Fruit fly (Drosophila melanogaster) whole organism, embryonic: ENCODE measurements around the gene Vps13D.
A peak's percentile ranks its signal among the peaks of the same experiment; 100 is the strongest.

Experiments used
- Ada2b ChIP-seq: fragments of 200-800 bp; sonication (Bioruptor generic); IDR thresholded peaks from 2 replicates; pipeline ENCODE4 v1.3.6; 2022; ENCODE audit warnings: missing biosample characterization, missing genetic modification characterization
- CG10366 ChIP-seq: fragments of 200-800 bp; sonication (Bioruptor generic); IDR thresholded peaks from 2 replicates; pipeline ENCODE4 v1.3.6; 2022; ENCODE audit warnings: missing biosample characterization, missing genetic modification characterization
- CG11398 ChIP-seq: fragments of 200-800 bp; sonication (Bioruptor generic); optimal IDR thresholded peaks from 2 replicates; lab custom pipeline; 2016; ENCODE audit warnings: missing biosample characterization, missing genetic modification characterization
- CG11723 ChIP-seq: fragments of 200-800 bp; sonication (Bioruptor generic); optimal IDR thresholded peaks from 2 replicates; lab custom pipeline; 2017; ENCODE audit warnings: missing biosample characterization, mild to moderate bottlenecking, missing genetic modification characterization
- CG13296 ChIP-seq: fragments of 200-800 bp; sonication (Bioruptor generic); optimal IDR thresholded peaks from 3 replicates; lab custom pipeline; 2018; ENCODE audit warnings: missing biosample characterization, mild to moderate bottlenecking, missing genetic modification characterization
- CG14667 ChIP-seq: fragments of 200-800 bp; sonication (Bioruptor generic); IDR thresholded peaks from 2 replicates; pipeline ENCODE4 v1.3.6; 2022; ENCODE audit warnings: missing biosample characterization, missing genetic modification characterization
- CG14860 ChIP-seq: fragments of 200-800 bp; sonication (Bioruptor generic); IDR thresholded peaks from 3 replicates; pipeline ENCODE4 v1.3.6; 2022; ENCODE audit warnings: missing biosample characterization, missing genetic modification characterization; ENCODE audit not compliant: partially characterized antibody
- CG15269 ChIP-seq: fragments of 200-800 bp; sonication (Bioruptor generic); optimal IDR thresholded peaks from 2 replicates; lab custom pipeline; 2018; ENCODE audit warnings: missing biosample characterization, mild to moderate bottlenecking, missing genetic modification characterization, moderate library complexity
- CG15696 ChIP-seq: fragments of 200-800 bp; sonication (Bioruptor generic); optimal IDR thresholded peaks from 2 replicates; lab custom pipeline; 2019; ENCODE audit warnings: missing biosample characterization, mild to moderate bottlenecking, missing genetic modification characterization, moderate library complexity
- CG17186 ChIP-seq: fragments of 200-800 bp; sonication (Bioruptor generic); optimal IDR thresholded peaks from 3 replicates; lab custom pipeline; 2017; ENCODE audit warnings: missing biosample characterization, missing genetic modification reagents, missing genetic modification characterization
- CG18011 ChIP-seq: fragments of 200-800 bp; sonication (Bioruptor generic); optimal IDR thresholded peaks from 2 replicates; lab custom pipeline; 2017; ENCODE audit warnings: missing biosample characterization, missing genetic modification characterization, mild to moderate bottlenecking, moderate library complexity, missing genotype
- CG18262 ChIP-seq: fragments of 200-800 bp; optimal IDR thresholded peaks from 3 replicates; lab custom pipeline; 2019; ENCODE audit warnings: missing biosample characterization, mild to moderate bottlenecking, missing genetic modification characterization, moderate library complexity
- CG2678 ChIP-seq: fragments of 200-800 bp; sonication (Bioruptor generic); optimal IDR thresholded peaks from 3 replicates; lab custom pipeline; 2019; ENCODE audit warnings: missing biosample characterization, mild to moderate bottlenecking, missing genetic modification characterization, moderate library complexity
- CG3065 ChIP-seq: fragments of 200-800 bp; sonication (Bioruptor generic); optimal IDR thresholded peaks from 2 replicates; lab custom pipeline; 2016; ENCODE audit warnings: missing biosample characterization, missing genetic modification characterization
- CG4820 ChIP-seq: fragments of 200-800 bp; sonication (Bioruptor generic); optimal IDR thresholded peaks from 3 replicates; lab custom pipeline; 2016; ENCODE audit warnings: missing biosample characterization, missing genetic modification characterization
- CG6654 ChIP-seq: fragments of 200-800 bp; sonication (Bioruptor generic); optimal IDR thresholded peaks from 2 replicates; lab custom pipeline; 2017; ENCODE audit warnings: missing biosample characterization, mild to moderate bottlenecking, missing genetic modification characterization
- CG7745 ChIP-seq: fragments of 200-800 bp; sonication (Bioruptor generic); optimal IDR thresholded peaks from 2 replicates; lab custom pipeline; 2018; ENCODE audit warnings: missing biosample characterization, mild to moderate bottlenecking, missing genetic modification characterization, moderate library complexity
- CG9215 ChIP-seq: fragments of 200-800 bp; sonication (Bioruptor generic); IDR thresholded peaks from 2 replicates; pipeline ENCODE4 v1.3.6; 2022; ENCODE audit warnings: missing biosample characterization, missing genetic modification characterization
- CG9437 ChIP-seq: fragments of 200-800 bp; sonication (Bioruptor generic); optimal IDR thresholded peaks from 2 replicates; lab custom pipeline; 2018; ENCODE audit warnings: missing biosample characterization, mild to moderate bottlenecking, missing genetic modification characterization
- Chrac-16 ChIP-seq: fragments of 200-800 bp; sonication (Bioruptor generic); optimal IDR thresholded peaks from 3 replicates; lab custom pipeline; 2016; ENCODE audit warnings: missing biosample characterization, missing genetic modification characterization
- Dbx ChIP-seq: fragments of 200-800 bp; sonication (Bioruptor generic); IDR thresholded peaks from 3 replicates; pipeline ENCODE4 v1.3.6; 2022; ENCODE audit warnings: missing biosample characterization, missing genetic modification characterization
- Ets65A ChIP-seq: fragments of 200-800 bp; sonication (Bioruptor generic); peaks from one replicate; lab custom pipeline; 2016; ENCODE audit warnings: missing biosample characterization, missing genetic modification characterization
- Hand ChIP-seq: fragments of 200-800 bp; sonication (Bioruptor generic); optimal IDR thresholded peaks from 2 replicates; lab custom pipeline; 2017; ENCODE audit warnings: mild to moderate bottlenecking, missing biosample characterization, missing genetic modification reagents, missing genetic modification characterization
- Hr39 ChIP-seq: fragments of >200 bp; optimal IDR thresholded peaks from 2 replicates; lab custom pipeline; 2017
- cato ChIP-seq: fragments of 200-800 bp; sonication (Bioruptor generic); optimal IDR thresholded peaks from 2 replicates; lab custom pipeline; 2016; ENCODE audit warnings: missing biosample characterization, missing genetic modification characterization, borderline replicate concordance
- ci ChIP-seq: fragments of 200-800 bp; sonication (Bioruptor generic); IDR thresholded peaks from 3 replicates; pipeline ENCODE4 v1.3.6; 2022; ENCODE audit warnings: missing biosample characterization, missing genetic modification characterization
- croc ChIP-seq: fragments of 200-800 bp; sonication (Bioruptor generic); conservative IDR thresholded peaks from 3 replicates; pipeline ENCODE4 v1.3.6; 2022; ENCODE audit warnings: missing biosample characterization, missing genetic modification characterization
- danr ChIP-seq: fragments of 200-800 bp; sonication (Bioruptor generic); IDR thresholded peaks from 2 replicates; pipeline ENCODE4 v1.3.6; 2022; ENCODE audit warnings: missing biosample characterization, missing genetic modification characterization
- dm ChIP-seq: fragments of 200-800 bp; sonication (Bioruptor generic); optimal IDR thresholded peaks from 3 replicates; lab custom pipeline; 2016; ENCODE audit warnings: missing biosample characterization, missing genetic modification characterization
- dmrt99B ChIP-seq: fragments of 200-800 bp; sonication (Bioruptor generic); optimal IDR thresholded peaks from 2 replicates; lab custom pipeline; 2018; ENCODE audit warnings: missing biosample characterization, mild to moderate bottlenecking, missing genetic modification characterization, moderate library complexity
- exex ChIP-seq: fragments of 200-800 bp; sonication (Bioruptor generic); optimal IDR thresholded peaks from 4 replicates; lab custom pipeline; 2018; ENCODE audit warnings: missing biosample characterization, mild to moderate bottlenecking, missing genetic modification characterization, moderate library complexity
- ham ChIP-seq: fragments of 200-800 bp; sonication (Bioruptor generic); IDR thresholded peaks from 2 replicates; pipeline ENCODE4 v1.3.6; 2022; ENCODE audit warnings: missing biosample characterization, missing genetic modification characterization
- jigr1 ChIP-seq: fragments of 200-800 bp; sonication (Bioruptor generic); IDR thresholded peaks from 3 replicates; pipeline ENCODE4 v1.3.6; 2022; ENCODE audit warnings: missing biosample characterization, missing genetic modification characterization
- kay ChIP-seq: fragments of 200-800 bp; sonication (Bioruptor generic); optimal IDR thresholded peaks from 2 replicates; lab custom pipeline; 2016; ENCODE audit warnings: missing biosample characterization, missing genetic modification characterization
- ken ChIP-seq: fragments of 200-800 bp; sonication (Bioruptor generic); IDR thresholded peaks from 3 replicates; pipeline ENCODE4 v1.3.6; 2022; ENCODE audit warnings: missing biosample characterization, missing genetic modification characterization
- lmd ChIP-seq: fragments of 200-800 bp; sonication (Bioruptor generic); IDR thresholded peaks from 2 replicates; pipeline ENCODE4 v1.3.6; 2022; ENCODE audit warnings: missing biosample characterization, missing genetic modification characterization
- nerfin-1 ChIP-seq: fragments of 200-800 bp; sonication (Bioruptor generic); optimal IDR thresholded peaks from 3 replicates; lab custom pipeline; 2019; ENCODE audit warnings: missing biosample characterization, mild to moderate bottlenecking, missing genetic modification characterization, moderate library complexity
- org-1 ChIP-seq: fragments of 200-800 bp; sonication (Bioruptor generic); optimal IDR thresholded peaks from 2 replicates; lab custom pipeline; 2017; ENCODE audit warnings: missing biosample characterization, missing genetic modification characterization
- pan ChIP-seq, 4 experiments: fragments of >200 bp in 3 of 4; fragments of 200-800 bp in 1 of 4; sonication (Bioruptor generic) in 1 of 4; optimal IDR thresholded peaks in 3 of 4; IDR thresholded peaks in 1 of 4; 2 replicates each; pipeline versions ENCODE4 v1.3.6 to Lab custom; 2017 to 2022; ENCODE audit warnings: missing biosample characterization in 2 of 4, missing genetic modification characterization in 2 of 4, mixed read lengths in 1 of 4
- pum ChIP-seq: fragments of 200-800 bp; sonication (Bioruptor generic); optimal IDR thresholded peaks from 2 replicates; lab custom pipeline; 2016; ENCODE audit warnings: missing biosample characterization, missing genetic modification characterization
- sens ChIP-seq: fragments of 200-800 bp; sonication (Bioruptor generic); peaks from one replicate; lab custom pipeline; 2016; ENCODE audit warnings: missing biosample characterization, missing genetic modification characterization
- seq ChIP-seq: fragments of 200-800 bp; sonication (Bioruptor generic); IDR thresholded peaks from 2 replicates; pipeline ENCODE4 v1.3.6; 2022; ENCODE audit warnings: missing biosample characterization, missing genetic modification characterization
- shn ChIP-seq: fragments of 200-800 bp; sonication (Bioruptor generic); optimal IDR thresholded peaks from 3 replicates; lab custom pipeline; 2016; ENCODE audit warnings: missing biosample characterization, missing genetic modification characterization
- ssp ChIP-seq: fragments of 200-800 bp; sonication (Bioruptor generic); IDR thresholded peaks from 2 replicates; pipeline ENCODE4 v1.3.6; 2022; ENCODE audit warnings: missing biosample characterization, missing genetic modification characterization
- sug ChIP-seq: fragments of 200-800 bp; optimal IDR thresholded peaks from 2 replicates; lab custom pipeline; 2019; ENCODE audit warnings: missing biosample characterization, mild to moderate bottlenecking, missing genetic modification characterization, moderate library complexity
- tgo ChIP-seq: fragments of 200-800 bp; sonication (Bioruptor generic); IDR thresholded peaks from 3 replicates; pipeline ENCODE4 v1.3.6; 2022; ENCODE audit warnings: missing biosample characterization, missing genetic modification characterization
- tna ChIP-seq: fragments of 200-800 bp; sonication (Bioruptor generic); IDR thresholded peaks from 2 replicates; pipeline ENCODE4 v1.3.6; 2022; ENCODE audit warnings: missing biosample characterization, missing genetic modification characterization; ENCODE audit not compliant: partially characterized antibody
- tup ChIP-seq: fragments of 200-800 bp; sonication (Bioruptor generic); optimal IDR thresholded peaks from 2 replicates; lab custom pipeline; 2016; ENCODE audit warnings: missing biosample characterization, mild to moderate bottlenecking, missing genetic modification characterization, moderate library complexity
- zen ChIP-seq: fragments of 200-800 bp; sonication (Bioruptor generic); optimal IDR thresholded peaks from 3 replicates; lab custom pipeline; 2018; ENCODE audit warnings: missing biosample characterization, mild to moderate bottlenecking, missing genetic modification characterization, moderate library complexity

Gene Vps13D

dm6 chr3L:12749567-12750535, 5.0 kb upstream of the Vps13D start, which contains the start of the genes Klc and CG10984 (continued):
- no peak for TF ChIP-seq nerfin-1
- no peak for TF ChIP-seq CG9215 (GFP tag; lab: Robert Waterston, UW)
- peak; percentile 6 for TF ChIP-seq CG11398 (GFP tag; lab: Kevin White, UChicago)
- TF ChIP-seq CG18262 = peak; percentile 65
- TF ChIP-seq kay = peak; percentile 90
- peak; percentile 38 for TF ChIP-seq exex (tag; lab: Kevin White, UChicago)
- TF ChIP-seq org-1 = peak; percentile 44
- TF ChIP-seq croc (GFP tag; lab: Robert Waterston, UW) = no peak
- TF ChIP-seq CG17186 = no peak
- peak; percentile 29 for TF ChIP-seq dm (GFP tag; lab: Kevin White, UChicago)
- peak; percentile 19 for TF ChIP-seq CG4820 (GFP tag; lab: Kevin White, UChicago)
- TF ChIP-seq CG18011 (GFP tag; lab: Kevin White, UChicago) = peak; percentile 36
- TF ChIP-seq CG3065 (GFP tag; lab: Kevin White, UChicago) = no peak
- no peak for TF ChIP-seq CG15269
- TF ChIP-seq Chrac-16 (GFP tag; lab: Kevin White, UChicago) = peak; percentile 58
- TF ChIP-seq Ada2b (GFP tag; lab: Robert Waterston, UW) = peak; percentile 73
- TF ChIP-seq Hand (GFP tag; lab: Kevin White, UChicago) = peak; percentile 52
- TF ChIP-seq pan (optimal IDR thresholded peaks at IDR 0.05; lab: Kevin White, UChicago) = no peak
- peak in 1 of 2 experiments; percentile 79 for TF ChIP-seq pan (GFP tag; optimal IDR thresholded peaks at IDR 0.05 in 1 of 2, IDR thresholded peaks at IDR 0.05 in 1 of 2)
- TF ChIP-seq CG15696 (tag; lab: Kevin White, UChicago) = no peak
- peak; percentile 65 for TF ChIP-seq shn
- no peak for TF ChIP-seq dmrt99B (tag; lab: Kevin White, UChicago)
- TF ChIP-seq CG10366 (GFP tag; lab: Robert Waterston, UW) = peak; percentile 74
- peak; percentile 75; the same call in 2 of the 3 replicates for TF ChIP-seq tgo (GFP tag; lab: Robert Waterston, UW)
- TF ChIP-seq Dbx (GFP tag; lab: Robert Waterston, UW) = peak; percentile 81; the same call in 2 of the 3 replicates
- no peak for TF ChIP-seq lmd (GFP tag; lab: Robert Waterston, UW)
- TF ChIP-seq ham (GFP tag; lab: Robert Waterston, UW) = no peak
- peak; percentile 62; the same call in 1 of the 3 replicates for TF ChIP-seq jigr1 (GFP tag; lab: Robert Waterston, UW)
- no peak for TF ChIP-seq Hr39
- peak; percentile 70 for TF ChIP-seq seq (GFP tag; lab: Robert Waterston, UW)
- TF ChIP-seq ken = peak; percentile 65; the same call in 1 of the 3 replicates
- peak; percentile 38 for TF ChIP-seq CG13296 (GFP tag; lab: Kevin White, UChicago)
- TF ChIP-seq ssp (GFP tag; lab: Robert Waterston, UW) = no peak; the same call in 1 of the 2 replicates
- TF ChIP-seq CG6654 (GFP tag; lab: Kevin White, UChicago) = peak; percentile 39
- TF ChIP-seq CG14860 = no peak
- TF ChIP-seq tup (GFP tag; lab: Kevin White, UChicago) = no peak
- TF ChIP-seq pum = no peak
- no peak for TF ChIP-seq zen (tag; lab: Kevin White, UChicago)
- TF ChIP-seq danr = peak; percentile 54; the same call in 1 of the 2 replicates
- no peak for TF ChIP-seq CG14667 (GFP tag; lab: Robert Waterston, UW)
- no peak for TF ChIP-seq CG11723 (GFP tag; lab: Kevin White, UChicago)
- TF ChIP-seq CG2678 (tag; lab: Kevin White, UChicago) = no peak
- TF ChIP-seq Ets65A (GFP tag; lab: Kevin White, UChicago) = peak; percentile 75
- TF ChIP-seq sens (GFP tag; lab: Kevin White, UChicago) = peak; percentile 91
- TF ChIP-seq tna = no peak
- no peak for TF ChIP-seq CG7745 (tag; lab: Kevin White, UChicago)
- no peak for TF ChIP-seq CG9437
- peak; percentile 11 for TF ChIP-seq cato
- no peak for TF ChIP-seq ci (GFP tag; lab: Robert Waterston, UW)
- TF ChIP-seq sug = no peak
